1 fruit fly cellular context compared by ENCODE assay signal in the genomic region with DNA sequence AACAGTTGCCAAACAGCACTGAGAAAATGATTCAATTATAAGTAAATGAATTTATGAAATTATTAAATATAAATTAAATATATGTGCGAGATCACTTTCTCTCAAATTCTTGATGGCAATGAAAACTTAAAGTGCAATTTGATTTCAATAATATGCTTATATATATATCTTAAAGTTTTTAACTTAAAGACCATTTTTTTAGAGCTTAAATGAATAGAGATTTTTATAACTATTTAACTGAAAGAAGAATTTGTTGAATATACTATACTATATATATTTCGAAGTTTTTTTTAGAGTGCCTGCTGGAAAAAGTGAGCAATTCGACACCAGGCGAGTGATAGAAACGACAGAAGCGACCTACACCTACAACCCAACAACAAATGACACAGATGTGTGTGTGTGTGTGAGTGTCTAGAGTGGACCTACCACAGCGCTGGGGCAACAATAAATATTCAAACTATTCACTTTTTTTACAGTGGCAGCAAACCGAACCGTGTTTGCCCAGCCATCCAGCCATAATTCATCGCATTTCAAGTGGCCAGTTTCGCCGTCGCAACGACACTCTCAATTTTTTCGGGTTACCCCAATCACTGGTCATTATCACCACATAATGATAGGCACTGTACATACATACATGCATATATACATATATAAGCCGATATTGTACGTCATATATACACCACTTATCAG.
A peak's percentile ranks its signal among the peaks of the same experiment; 100 is the strongest.
TF ChIP-seq lines count a peak whose summit lies in the region.

No protein-coding gene starts in this region.

TF ChIP-seq in whole organism, embryonic, 481 proteins besides CTCF, POLR2A, EP300 and RAD21 (continued from another document and continues in another):
- TF ChIP-seq Opbp (GFP tag; IDR thresholded peaks at IDR 0.05; lab: Robert Waterston, UW; ENCODE audit: partially characterized antibody) (no peak), CG10959 (GFP tag; IDR thresholded peaks at IDR 0.05; lab: Robert Waterston, UW) (peak; percentile 29; the same call in 1 of the 2 replicates), Sox100B (GFP tag; optimal IDR thresholded peaks at IDR 0.05; lab: Kevin White, UChicago) (peak; percentile 64), CG14441 (GFP tag; IDR thresholded peaks at IDR 0.05; lab: Robert Waterston, UW) (no peak), pan (optimal IDR thresholded peaks at IDR 0.05; lab: Kevin White, UChicago) (no peak), pan (GFP tag; optimal IDR thresholded peaks at IDR 0.05 in 1 of 2, IDR thresholded peaks at IDR 0.05 in 1 of 2) (no peak), Lhr (GFP tag; optimal IDR thresholded peaks at IDR 0.05; lab: Kevin White, UChicago) (no peak), HLH4C (GFP tag; IDR thresholded peaks at IDR 0.05; lab: Robert Waterston, UW; ENCODE audit: partially characterized antibody) (no peak), sna (GFP tag; IDR thresholded peaks at IDR 0.05; lab: Robert Waterston, UW; ENCODE audit: partially characterized antibody) (no peak), BtbVII (GFP tag; optimal IDR thresholded peaks at IDR 0.05; lab: Kevin White, UChicago) (peak; percentile 11), Hr51 (GFP tag; optimal IDR thresholded peaks at IDR 0.05; lab: Kevin White, UChicago) (peak in 1 of 2 experiments; percentile 75), CG3847 (GFP tag; IDR thresholded peaks at IDR 0.05; lab: Robert Waterston, UW) (0 out of 2 replicates have a peak, but pooled peaks have one; percentile 17), CG8944 (GFP tag; optimal IDR thresholded peaks at IDR 0.05; lab: Kevin White, UChicago) (no peak), hkb (optimal IDR thresholded peaks at IDR 0.05; lab: Kevin White, UChicago) (no peak), hkb (GFP tag; IDR thresholded peaks at IDR 0.05; lab: Robert Waterston, UW) (no peak), NfI (GFP tag; optimal IDR thresholded peaks at IDR 0.05; lab: Kevin White, UChicago) (no peak), lab (GFP tag; optimal IDR thresholded peaks at IDR 0.05; lab: Kevin White, UChicago) (peak; percentile 61), E2f1 (GFP tag; IDR thresholded peaks at IDR 0.05; lab: Robert Waterston, UW) (no peak), Hr3 (GFP tag; optimal IDR thresholded peaks at IDR 0.05; lab: Kevin White, UChicago) (peak; percentile 45), Sin3A (optimal IDR thresholded peaks at IDR 0.05; lab: Kevin White, UChicago) (no peak), CG6683 (GFP tag; optimal IDR thresholded peaks at IDR 0.05; lab: Kevin White, UChicago) (no peak), CG6854 (GFP tag; optimal IDR thresholded peaks at IDR 0.05; lab: Kevin White, UChicago) (no peak), inv (GFP tag; IDR thresholded peaks at IDR 0.05; lab: Robert Waterston, UW; ENCODE audit: partially characterized antibody) (no peak), CG10321 (GFP tag; IDR thresholded peaks at IDR 0.05; lab: Robert Waterston, UW) (no peak), CG4404 (GFP tag; IDR thresholded peaks at IDR 0.05; lab: Robert Waterston, UW) (peak; percentile 62), vnd (GFP tag; IDR thresholded peaks at IDR 0.05; lab: Robert Waterston, UW; ENCODE audit: partially characterized antibody) (peak; percentile 39; the same call in 2 of the 3 replicates), Aef1 (GFP tag; IDR thresholded peaks at IDR 0.05; lab: Robert Waterston, UW) (no peak), abd-A (tag; optimal IDR thresholded peaks at IDR 0.05; lab: Kevin White, UChicago) (no peak), ase (GFP tag; IDR thresholded peaks at IDR 0.05; lab: Robert Waterston, UW) (peak; percentile 5; the same call in 1 of the 3 replicates), CG12391 (tag; optimal IDR thresholded peaks at IDR 0.05; lab: Kevin White, UChicago) (peak; percentile 83), CG9437 (GFP tag; optimal IDR thresholded peaks at IDR 0.05; lab: Kevin White, UChicago) (peak; percentile 54), oc (tag; optimal IDR thresholded peaks at IDR 0.05; lab: Kevin White, UChicago) (peak; percentile 14), Hr78 (GFP tag; optimal IDR thresholded peaks at IDR 0.05; lab: Kevin White, UChicago) (no peak), CG10565 (GFP tag; optimal IDR thresholded peaks at IDR 0.05; lab: Kevin White, UChicago) (no peak), zf30C (GFP tag; optimal IDR thresholded peaks at IDR 0.05; lab: Kevin White, UChicago) (peak; percentile 80), CG17829 (tag; optimal IDR thresholded peaks at IDR 0.05; lab: Kevin White, UChicago) (peak; percentile 88), CG11093 (GFP tag; IDR thresholded peaks at IDR 0.05; lab: Robert Waterston, UW) (no peak), CG11247 (GFP tag; IDR thresholded peaks at IDR 0.05; lab: Robert Waterston, UW) (no peak), jigr1 (GFP tag; IDR thresholded peaks at IDR 0.05; lab: Robert Waterston, UW) (no peak), Abd-B (GFP tag; optimal IDR thresholded peaks at IDR 0.05; lab: Kevin White, UChicago) (peak; percentile 32), CG12744 (GFP tag; optimal IDR thresholded peaks at IDR 0.05; lab: Kevin White, UChicago) (no peak), cwo (GFP tag; optimal IDR thresholded peaks at IDR 0.05; lab: Kevin White, UChicago) (peak; percentile 11), CG3726 (GFP tag; IDR thresholded peaks at IDR 0.05; lab: Robert Waterston, UW) (no peak), CG16779 (GFP tag; IDR thresholded peaks at IDR 0.05; lab: Robert Waterston, UW) (peak; percentile 17; the same call in 1 of the 2 replicates), CG5953 (GFP tag; IDR thresholded peaks at IDR 0.05; lab: Robert Waterston, UW) (0 out of 2 replicates have a peak, but pooled peaks have one; percentile 10), ac (GFP tag; optimal IDR thresholded peaks at IDR 0.05; lab: Kevin White, UChicago) (no peak), CG5180 (GFP tag; optimal IDR thresholded peaks at IDR 0.05; lab: Kevin White, UChicago) (no peak), CG4424 (GFP tag; optimal IDR thresholded peaks at IDR 0.05; lab: Kevin White, UChicago) (peak; percentile 49), CG13424 (tag; optimal IDR thresholded peaks at IDR 0.05; lab: Kevin White, UChicago) (peak; percentile 69), Fer3 (tag; optimal IDR thresholded peaks at IDR 0.05; lab: Kevin White, UChicago) (peak; percentile 21), CG32767 (GFP tag; IDR thresholded peaks at IDR 0.05; lab: Robert Waterston, UW) (no peak), CG14860 (GFP tag; IDR thresholded peaks at IDR 0.05; lab: Robert Waterston, UW; ENCODE audit: partially characterized antibody) (no peak), CG30431 (GFP tag; optimal IDR thresholded peaks at IDR 0.05; lab: Kevin White, UChicago) (no peak), lov (optimal IDR thresholded peaks at IDR 0.05; lab: Kevin White, UChicago) (no peak), lov (GFP tag; IDR thresholded peaks at IDR 0.05; lab: Robert Waterston, UW) (no peak), CG8478 (optimal IDR thresholded peaks at IDR 0.05; lab: Kevin White, UChicago) (no peak), grau (tag; optimal IDR thresholded peaks at IDR 0.05; lab: Kevin White, UChicago) (peak; percentile 81), ttk (GFP tag; IDR thresholded peaks at IDR 0.05; lab: Robert Waterston, UW) (no peak), CG17328 (GFP tag; IDR thresholded peaks at IDR 0.05; lab: Robert Waterston, UW) (peak; percentile 64), CG1647 (GFP tag; optimal IDR thresholded peaks at IDR 0.05; lab: Kevin White, UChicago) (no peak), fru (optimal IDR thresholded peaks at IDR 0.05; lab: Kevin White, UChicago) (no peak), crc (GFP tag; optimal IDR thresholded peaks at IDR 0.05; lab: Kevin White, UChicago) (no peak), dmrt11E (tag; optimal IDR thresholded peaks at IDR 0.05; lab: Kevin White, UChicago) (peak; percentile 92), CG7963 (GFP tag; IDR thresholded peaks at IDR 0.05; lab: Robert Waterston, UW; ENCODE audit: partially characterized antibody) (no peak), ash1 (GFP tag; optimal IDR thresholded peaks at IDR 0.05; lab: Kevin White, UChicago) (no peak), Hmr (GFP tag; optimal IDR thresholded peaks at IDR 0.05; lab: Kevin White, UChicago) (peak; percentile 46), nmo (GFP tag; optimal IDR thresholded peaks at IDR 0.05; lab: Kevin White, UChicago) (peak; percentile 79), CG43689 (GFP tag; IDR thresholded peaks at IDR 0.05; lab: Robert Waterston, UW) (no peak), salm (tag; optimal IDR thresholded peaks at IDR 0.05; lab: Kevin White, UChicago) (no peak), gsb (GFP tag; IDR thresholded peaks at IDR 0.05; lab: Robert Waterston, UW) (no peak), CG9215 (GFP tag; IDR thresholded peaks at IDR 0.05; lab: Robert Waterston, UW) (no peak), zfh2 (GFP tag; optimal IDR thresholded peaks at IDR 0.05; lab: Kevin White, UChicago) (no peak), CG2116 (GFP tag; optimal IDR thresholded peaks at IDR 0.05; lab: Kevin White, UChicago) (peak; percentile 4), CG14710 (tag; optimal IDR thresholded peaks at IDR 0.05; lab: Kevin White, UChicago) (peak; percentile 82), danr (GFP tag; IDR thresholded peaks at IDR 0.05; lab: Robert Waterston, UW) (no peak), pb (GFP tag; optimal IDR thresholded peaks at IDR 0.05; lab: Kevin White, UChicago) (no peak), gcm (GFP tag; optimal IDR thresholded peaks at IDR 0.05; lab: Kevin White, UChicago) (peak; percentile 73), p53 (GFP tag; optimal IDR thresholded peaks at IDR 0.05; lab: Kevin White, UChicago) (no peak), gem (tag; optimal IDR thresholded peaks at IDR 0.05; lab: Kevin White, UChicago) (peak; percentile 89), kah (GFP tag; optimal IDR thresholded peaks at IDR 0.05; lab: Kevin White, UChicago) (no peak), bcd (GFP tag; optimal IDR thresholded peaks at IDR 0.05; lab: Kevin White, UChicago) (no peak), HLHmδ (GFP tag; optimal IDR thresholded peaks at IDR 0.05; lab: Kevin White, UChicago) (no peak), CG1602 (GFP tag; optimal IDR thresholded peaks at IDR 0.05; lab: Kevin White, UChicago) (peak; percentile 34), h (optimal IDR thresholded peaks at IDR 0.05; lab: Kevin White, UChicago) (no peak), Tbp (GFP tag; optimal IDR thresholded peaks at IDR 0.05; lab: Kevin White, UChicago) (no peak), Mad (GFP tag; optimal IDR thresholded peaks at IDR 0.05; lab: Kevin White, UChicago) (no peak), Gug (GFP tag; IDR thresholded peaks at IDR 0.05; lab: Robert Waterston, UW) (no peak), CG14050 (GFP tag; IDR thresholded peaks at IDR 0.05; lab: Robert Waterston, UW) (no peak), CG1024 (GFP tag; IDR thresholded peaks at IDR 0.05; lab: Robert Waterston, UW) (no peak), CG34224 (GFP tag; IDR thresholded peaks at IDR 0.05; lab: Robert Waterston, UW; ENCODE audit: partially characterized antibody) (no peak), CG15514 (GFP tag; optimal IDR thresholded peaks at IDR 0.05; lab: Kevin White, UChicago) (peak; percentile 28), Hr39 (optimal IDR thresholded peaks at IDR 0.05; lab: Kevin White, UChicago) (no peak), trh (GFP tag; optimal IDR thresholded peaks at IDR 0.05; lab: Kevin White, UChicago) (no peak), CG2875 (GFP tag; optimal IDR thresholded peaks at IDR 0.05; lab: Kevin White, UChicago) (no peak), lbe (GFP tag; optimal IDR thresholded peaks at IDR 0.05; lab: Kevin White, UChicago) (no peak), HLH3B (GFP tag; IDR thresholded peaks at IDR 0.05; lab: Robert Waterston, UW) (peak; percentile 46; the same call in 1 of the 2 replicates), gsb-n (tag; optimal IDR thresholded peaks at IDR 0.05; lab: Kevin White, UChicago) (peak; percentile 71), CG3407 (GFP tag; optimal IDR thresholded peaks at IDR 0.05; lab: Kevin White, UChicago) (no peak), TFAM (GFP tag; optimal IDR thresholded peaks at IDR 0.05; lab: Kevin White, UChicago) (no peak), CG11085 (GFP tag; IDR thresholded peaks at IDR 0.05; lab: Robert Waterston, UW) (no peak), Ssrp (tag; optimal IDR thresholded peaks at IDR 0.05; lab: Kevin White, UChicago) (peak; percentile 81), CG2199 (GFP tag; IDR thresholded peaks at IDR 0.05; lab: Robert Waterston, UW) (0 out of 3 replicates have a peak, but pooled peaks have one; percentile 30), ERR (GFP tag; optimal IDR thresholded peaks at IDR 0.05; lab: Kevin White, UChicago) (no peak), Mes4 (GFP tag; optimal IDR thresholded peaks at IDR 0.05; lab: Kevin White, UChicago) (no peak), CG12659 (GFP tag; optimal IDR thresholded peaks at IDR 0.05; lab: Kevin White, UChicago) (peak; percentile 46), Oaz (GFP tag; IDR thresholded peaks at IDR 0.05; lab: Robert Waterston, UW) (peak; percentile 29; the same call in 1 of the 2 replicates), org-1 (GFP tag; optimal IDR thresholded peaks at IDR 0.05; lab: Kevin White, UChicago) (peak; percentile 7), CG16863 (GFP tag; optimal IDR thresholded peaks at IDR 0.05; lab: Kevin White, UChicago) (no peak), Gsc (GFP tag; IDR thresholded peaks at IDR 0.05; lab: Robert Waterston, UW) (no peak), Sry-β (GFP tag; optimal IDR thresholded peaks at IDR 0.05; lab: Kevin White, UChicago) (no peak), Meics (GFP tag; optimal IDR thresholded peaks at IDR 0.05; lab: Kevin White, UChicago) (peak; percentile 22), Rx (GFP tag; IDR thresholded peaks at IDR 0.05; lab: Robert Waterston, UW) (no peak), Poxn (GFP tag; IDR thresholded peaks at IDR 0.05; lab: Robert Waterston, UW) (no peak), pfk (GFP tag; optimal IDR thresholded peaks at IDR 0.05; lab: Kevin White, UChicago) (no peak), CG12942 (GFP tag; optimal IDR thresholded peaks at IDR 0.05; lab: Kevin White, UChicago) (no peak), D19A (tag; optimal IDR thresholded peaks at IDR 0.05; lab: Kevin White, UChicago) (peak; percentile 77), Bgb (GFP tag; IDR thresholded peaks at IDR 0.05; lab: Robert Waterston, UW; ENCODE audit: partially characterized antibody) (no peak), slbo (GFP tag; IDR thresholded peaks at IDR 0.05; lab: Robert Waterston, UW) (peak; percentile 12; the same call in 1 of the 2 replicates), CG12769 (tag; optimal IDR thresholded peaks at IDR 0.05; lab: Kevin White, UChicago) (peak; percentile 48), sqz (GFP tag; optimal IDR thresholded peaks at IDR 0.05; lab: Kevin White, UChicago) (peak; percentile 37), ci (GFP tag; IDR thresholded peaks at IDR 0.05; lab: Robert Waterston, UW) (peak; percentile 75), insv (GFP tag; optimal IDR thresholded peaks at IDR 0.05; lab: Kevin White, UChicago) (no peak), HmgD (GFP tag; optimal IDR thresholded peaks at IDR 0.05; lab: Kevin White, UChicago) (no peak), CG17361 (GFP tag; IDR thresholded peaks at IDR 0.05; lab: Robert Waterston, UW) (peak; percentile 85), pho (GFP tag; optimal IDR thresholded peaks at IDR 0.05; lab: Kevin White, UChicago) (no peak)
